Fruit fly (Drosophila melanogaster) whole organism, prepupa: Measurements from ENCODE around the gene nAChRalpha5.

ENCODE experiments used
- CG16779 ChIP-seq: fragments of 200-800 bp; sonication (Bioruptor generic); optimal IDR thresholded peaks from 3 replicates; lab custom pipeline; 2017; ENCODE audit warnings: missing biosample characterization, mild to moderate bottlenecking, missing genetic modification characterization
- CG6163 ChIP-seq: fragments of 200-800 bp; sonication (Bioruptor generic); IDR thresholded peaks from 3 replicates; pipeline ENCODE4 v1.3.6; 2022; ENCODE audit warnings: missing biosample characterization, missing genetic modification characterization
- Ets21C ChIP-seq: fragments of 200-800 bp; sonication (Bioruptor generic); optimal IDR thresholded peaks from 3 replicates; lab custom pipeline; 2016; ENCODE audit warnings: missing biosample characterization, missing genetic modification characterization
- Sox102F ChIP-seq: fragments of 200-800 bp; sonication (Bioruptor generic); optimal IDR thresholded peaks from 2 replicates; lab custom pipeline; 2016; ENCODE audit warnings: missing biosample characterization, mild to moderate bottlenecking, missing genetic modification characterization
- Sox14 ChIP-seq: fragments of 200-800 bp; sonication (Bioruptor generic); optimal IDR thresholded peaks from 3 replicates; lab custom pipeline; 2016; ENCODE audit warnings: missing biosample characterization, missing genetic modification characterization
- Sox15 ChIP-seq: fragments of 200-800 bp; sonication (Bioruptor generic); optimal IDR thresholded peaks from 3 replicates; lab custom pipeline; 2016; ENCODE audit warnings: missing biosample characterization, missing genetic modification characterization
- esn ChIP-seq: fragments of 200-800 bp; sonication (Bioruptor generic); optimal IDR thresholded peaks from 2 replicates; lab custom pipeline; 2016; ENCODE audit warnings: missing biosample characterization, mild to moderate bottlenecking, missing genetic modification characterization, moderate library complexity
- topi ChIP-seq: fragments of 200-800 bp; sonication (Bioruptor generic); optimal IDR thresholded peaks from 3 replicates; lab custom pipeline; 2016; ENCODE audit warnings: missing biosample characterization, missing genetic modification characterization

dm6 chr2L:14029235-14029634 lies 10.7 kb upstream of the nAChRalpha5 start:
- no peak for TF ChIP-seq Sox14 (GFP tag; lab: Kevin White, UChicago)
- no peak for TF ChIP-seq Sox102F (GFP tag; lab: Kevin White, UChicago)
- no peak for TF ChIP-seq Ets21C (GFP tag; lab: Kevin White, UChicago)
- TF ChIP-seq topi: no peak
- no peak for TF ChIP-seq esn (GFP tag; lab: Kevin White, UChicago)
- TF ChIP-seq Sox15 (GFP tag; lab: Kevin White, UChicago): no peak
- no peak for TF ChIP-seq CG6163 (GFP tag; lab: Robert Waterston, UW)
- no peak for TF ChIP-seq CG16779 (tag; lab: Kevin White, UChicago)
